Worm (Caenorhabditis elegans) whole organism, L1 larva: ENCODE data around the gene attf-3.

ENCODE experiments used
- ces-1 ChIP-seq: fragments of 150-350 bp; optimal IDR thresholded peaks from 2 replicates; lab custom pipeline; 2014; ENCODE audit warnings: missing biosample characterization, missing genetic modification reagents, missing genetic modification characterization
- fkh-10 ChIP-seq: sonication (generic microtip); optimal IDR thresholded peaks from 2 replicates; lab custom pipeline; 2017; ENCODE audit warnings: missing biosample characterization, missing genetic modification reagents, missing genetic modification characterization
- grh-1 ChIP-seq: fragments of 200-800 bp; sonication (Bioruptor generic); IDR thresholded peaks from 2 replicates; pipeline ENCODE4 v1.3.6; 2022; ENCODE audit warnings: missing genetic modification reagents, missing genetic modification characterization, missing compliant biosample characterization
- nhr-11 ChIP-seq: fragments of 150-350 bp; optimal IDR thresholded peaks from 2 replicates; lab custom pipeline; 2014; ENCODE audit warnings: missing biosample characterization, missing genetic modification characterization
- nhr-28 ChIP-seq: fragments of 150-350 bp; optimal IDR thresholded peaks from 2 replicates; lab custom pipeline; 2014; ENCODE audit warnings: missing biosample characterization, missing genetic modification characterization
- unc-30 ChIP-seq: sonication (generic microtip); optimal IDR thresholded peaks from 2 replicates; lab custom pipeline; 2017; ENCODE audit warnings: missing biosample characterization, missing genetic modification characterization
- zag-1 ChIP-seq: fragments of 150-350 bp; optimal IDR thresholded peaks from 2 replicates; lab custom pipeline; 2014; ENCODE audit warnings: missing biosample characterization, missing genetic modification characterization

DNA sequence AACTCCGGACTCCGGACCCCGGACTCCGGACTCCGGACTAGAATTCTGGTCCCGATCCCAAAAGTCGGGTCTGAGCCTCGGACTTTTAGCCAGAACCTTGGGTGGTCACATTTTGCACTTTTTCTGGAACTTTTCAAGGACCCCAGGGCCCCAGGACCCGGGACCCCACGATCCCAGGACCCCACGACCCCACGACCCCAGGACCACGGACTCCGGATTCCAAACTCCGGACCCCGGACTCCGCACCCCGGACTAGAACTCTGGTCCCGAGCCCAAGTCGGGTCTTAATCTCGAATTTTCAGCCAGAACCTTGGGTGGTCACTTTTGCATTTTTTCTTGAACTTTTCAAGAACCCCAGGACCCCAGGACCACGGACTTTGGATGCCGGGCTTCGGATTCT lies 43.5 kb downstream of the attf-3 start:
- no peak for TF ChIP-seq zag-1 (tag; lab: Kevin White, UChicago)
- TF ChIP-seq unc-30 (tag; lab: Kevin White, UChicago): no peak
- no peak for TF ChIP-seq ces-1 (GFP tag; lab: Kevin White, UChicago)
- TF ChIP-seq grh-1 (GFP tag; lab: Robert Waterston, UW): no peak
- no peak for TF ChIP-seq fkh-10 (GFP tag; lab: Kevin White, UChicago)
- TF ChIP-seq nhr-28 (tag; lab: Kevin White, UChicago): no peak
- no peak for TF ChIP-seq nhr-11 (tag; lab: Kevin White, UChicago)
